Worm (Caenorhabditis elegans): Measurements from ENCODE around the gene scl-24.

DNA sequence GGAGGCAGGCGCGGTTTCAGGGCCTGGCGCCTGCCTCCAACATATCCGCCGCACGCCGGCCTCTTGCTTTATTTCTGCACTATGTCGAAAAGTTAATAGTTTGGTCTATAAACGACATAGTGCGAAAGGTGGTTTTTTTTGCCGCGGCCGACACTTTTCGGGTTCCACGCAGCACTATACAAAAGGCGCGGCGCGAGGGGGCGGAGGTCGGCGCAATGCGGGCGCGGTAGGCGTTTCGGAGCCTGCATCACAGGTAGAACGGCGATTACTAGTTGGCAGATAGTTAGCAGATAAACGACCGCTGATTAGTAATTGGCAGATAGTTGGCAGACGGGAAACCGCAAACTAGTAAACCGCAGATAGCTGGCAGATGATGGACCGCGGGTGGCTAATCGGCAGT, 26.6 kb downstream of the scl-24 start:
- no peak for TF ChIP-seq nhr-77 (tag; optimal IDR thresholded peaks at IDR 0.05)
- no peak for TF ChIP-seq lin-13 (GFP tag; optimal IDR thresholded peaks at IDR 0.05)

All from whole organism, L1 larva.